Fruit fly (Drosophila melanogaster) whole organism, adult: ENCODE measurements around the gene viaf.

ENCODE experiments used
- CG12768 ChIP-seq: fragments of 200-800 bp; sonication (Bioruptor generic); optimal IDR thresholded peaks from 2 replicates; lab custom pipeline; 2017; ENCODE audit warnings: missing biosample characterization, missing genetic modification characterization, mild to moderate bottlenecking, moderate library complexity, missing genetic modification reagents
- CG5204 ChIP-seq: fragments of 200-800 bp; sonication (Bioruptor generic); optimal IDR thresholded peaks from 2 replicates; lab custom pipeline; 2016; ENCODE audit warnings: missing biosample characterization, missing genetic modification characterization
- CG7101 ChIP-seq: fragments of 200-800 bp; sonication (Bioruptor generic); optimal IDR thresholded peaks from 2 replicates; lab custom pipeline; 2018; ENCODE audit warnings: missing biosample characterization, mild to moderate bottlenecking, missing genetic modification characterization, moderate library complexity
- Clk ChIP-seq: fragments of 200-800 bp; sonication (Bioruptor generic); optimal IDR thresholded peaks from 2 replicates; lab custom pipeline; 2017; ENCODE audit warnings: missing biosample characterization, missing genetic modification characterization
- Hr96 ChIP-seq: fragments of 200-800 bp; sonication (Bioruptor generic); optimal IDR thresholded peaks from 2 replicates; lab custom pipeline; 2016; ENCODE audit warnings: missing biosample characterization, missing genetic modification characterization
- Mnt ChIP-seq: fragments of 200-800 bp; sonication (Bioruptor generic); optimal IDR thresholded peaks from 2 replicates; lab custom pipeline; 2016; ENCODE audit warnings: missing biosample characterization, mild to moderate bottlenecking, missing genetic modification characterization
- bab1 ChIP-seq: fragments of 200-800 bp; sonication (Bioruptor generic); optimal IDR thresholded peaks from 3 replicates; lab custom pipeline; 2019; ENCODE audit warnings: missing biosample characterization, mild to moderate bottlenecking, missing genetic modification characterization, moderate library complexity
- kay ChIP-seq: fragments of 200-800 bp; sonication (Bioruptor generic); peaks from one replicate; lab custom pipeline; 2016; ENCODE audit warnings: missing biosample characterization, missing genetic modification characterization, borderline replicate concordance
- ovo ChIP-seq: fragments of 200-800 bp; sonication (Bioruptor generic); optimal IDR thresholded peaks from 2 replicates; lab custom pipeline; 2016; ENCODE audit warnings: missing biosample characterization, missing genetic modification characterization
- pad ChIP-seq: fragments of 200-800 bp; sonication (Bioruptor generic); optimal IDR thresholded peaks from 3 replicates; lab custom pipeline; 2017; ENCODE audit warnings: missing biosample characterization, missing genetic modification characterization, mild to moderate bottlenecking, moderate library complexity, missing genetic modification reagents
- tj ChIP-seq: fragments of 200-800 bp; sonication (Bioruptor generic); optimal IDR thresholded peaks from 3 replicates; lab custom pipeline; 2017; ENCODE audit warnings: missing biosample characterization, mild to moderate bottlenecking, missing genetic modification characterization, moderate library complexity
- toe ChIP-seq: fragments of 200-800 bp; sonication (Bioruptor generic); optimal IDR thresholded peaks from 2 replicates; lab custom pipeline; 2016; ENCODE audit warnings: missing biosample characterization, missing genetic modification characterization

DNA sequence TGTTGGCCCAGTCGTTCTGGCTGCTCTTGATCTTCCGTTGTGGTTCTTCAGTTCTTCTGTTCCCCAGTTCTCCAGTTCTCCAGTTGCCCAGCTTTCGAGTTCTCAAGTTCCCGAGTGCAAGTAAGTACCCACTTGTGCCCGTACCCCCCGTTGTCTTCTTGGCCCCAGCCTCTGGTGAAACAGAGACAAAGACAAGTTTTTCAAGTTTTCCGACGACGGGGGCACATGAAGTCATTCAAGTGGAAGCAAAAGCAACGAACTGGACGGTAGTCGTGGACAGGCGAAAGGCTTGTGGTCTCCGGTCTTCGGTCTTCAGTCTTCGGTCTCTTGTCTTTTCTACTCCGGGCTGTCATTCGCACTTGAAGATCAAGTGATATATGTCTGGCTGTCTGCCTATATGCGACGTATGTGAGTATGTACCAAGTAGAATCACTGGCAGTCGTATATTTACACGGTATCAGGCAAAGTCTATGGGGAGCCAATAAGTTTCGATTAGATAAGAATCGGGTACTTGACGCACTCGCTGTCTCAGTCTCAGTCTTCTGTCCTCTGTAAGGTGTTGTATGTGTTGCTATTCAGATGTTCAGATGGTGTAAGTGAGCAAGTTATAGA is 47.4 kb upstream of the viaf start:
- TF ChIP-seq CG12768 (no peak), kay (no peak), Clk (GFP tag; lab: Kevin White, UChicago) (no peak), tj (GFP tag; lab: Kevin White, UChicago) (no peak), CG7101 (tag; lab: Kevin White, UChicago) (no peak), Mnt (GFP tag; lab: Kevin White, UChicago) (no peak), ovo (no peak), CG5204 (no peak), bab1 (GFP tag; lab: Kevin White, UChicago) (no peak), pad (GFP tag; lab: Kevin White, UChicago) (no peak), toe (GFP tag; lab: Kevin White, UChicago) (no peak), Hr96 (GFP tag; lab: Kevin White, UChicago) (no peak)
